Worm (Caenorhabditis elegans): ENCODE results near the gene F16G10.10.

Gene F16G10.10

ce11 chrII:2399810-2400209 lies 9.0 kb upstream of the F16G10.10 start:
- TF ChIP-seq M03D4.4 (tag; optimal IDR thresholded peaks at IDR 0.05): no peak
- TF ChIP-seq nhr-2 (tag; optimal IDR thresholded peaks at IDR 0.05): no peak
- no peak for TF ChIP-seq cnd-1 (tag; optimal IDR thresholded peaks at IDR 0.05)
- no peak for TF ChIP-seq ztf-11 (tag; optimal IDR thresholded peaks at IDR 0.05)
- TF ChIP-seq ces-1 (GFP tag; optimal IDR thresholded peaks at IDR 0.05): no peak
- TF ChIP-seq drap-1 (GFP tag; optimal IDR thresholded peaks at IDR 0.05): no peak
- no peak for TF ChIP-seq elt-1 (tag; optimal IDR thresholded peaks at IDR 0.05; ENCODE audit: borderline replicate concordance, insufficient read depth)
- TF ChIP-seq elt-3 (tag; optimal IDR thresholded peaks at IDR 0.05): no peak
- TF ChIP-seq ham-2 (GFP tag; optimal IDR thresholded peaks at IDR 0.05): no peak

ce11 chrII:2398884-2399283 lies 8.1 kb upstream of the F16G10.10 start, which contains the start of gene F16G10.14:
Gene F16G10.14, minus strand, starts transcription at chrII:2398984.
- TF ChIP-seq elt-3 (tag; optimal IDR thresholded peaks at IDR 0.05) (no peak), nhr-28 (tag; optimal IDR thresholded peaks at IDR 0.05) (no peak), bed-3 (GFP tag; optimal IDR thresholded peaks at IDR 0.05) (no peak), hlh-1 (tag; optimal IDR thresholded peaks at IDR 0.05) (no peak), drap-1 (GFP tag; optimal IDR thresholded peaks at IDR 0.05) (no peak), elt-1 (tag; optimal IDR thresholded peaks at IDR 0.05; ENCODE audit: borderline replicate concordance, insufficient read depth) (no peak)

- no peak for TF ChIP-seq ces-1 (GFP tag; optimal IDR thresholded peaks at IDR 0.05)
Measured at ce11 chrII:2395864-2396263, 5.1 kb upstream of the F16G10.10 start, which contains the start of gene F16G10.13. Gene F16G10.13, minus strand, starts transcription at chrII:2395964.

ce11 chrII:2393821-2394220 lies 3.0 kb upstream of the F16G10.10 start, which contains the start of gene F16G10.11:
Gene F16G10.11, minus strand, starts transcription at chrII:2393921.
- no peak for TF ChIP-seq nhr-237 (tag; optimal IDR thresholded peaks at IDR 0.05)
- TF ChIP-seq lsy-2 (tag; optimal IDR thresholded peaks at IDR 0.05): no peak
- no peak for TF ChIP-seq unc-120 (tag; optimal IDR thresholded peaks at IDR 0.05; ENCODE audit: poor library complexity, severe bottlenecking)
- TF ChIP-seq ces-1 (GFP tag; optimal IDR thresholded peaks at IDR 0.05): no peak
- TF ChIP-seq lin-13 (tag; optimal IDR thresholded peaks at IDR 0.05): no peak
- TF ChIP-seq ceh-43 (GFP tag; optimal IDR thresholded peaks at IDR 0.05): no peak
- no peak for TF ChIP-seq unc-62 (GFP tag; optimal IDR thresholded peaks at IDR 0.05)

- no peak for TF ChIP-seq pha-4 (tag; optimal IDR thresholded peaks at IDR 0.05)
- no peak for TF ChIP-seq sptf-1 (tag; optimal IDR thresholded peaks at IDR 0.05)
- no peak for TF ChIP-seq nhr-12 (tag; optimal IDR thresholded peaks at IDR 0.05)
- no peak for TF ChIP-seq ceh-43 (GFP tag; optimal IDR thresholded peaks at IDR 0.05)
Measured at ce11 chrII:2385495-2385894, 5.3 kb downstream of the F16G10.10 start, which contains the start of gene F16G10.9. Gene F16G10.9, minus strand, starts transcription at chrII:2385595.

- TF ChIP-seq nhr-76 (tag; optimal IDR thresholded peaks at IDR 0.05) (no peak), zip-8 (tag; optimal IDR thresholded peaks at IDR 0.05) (no peak), flh-1 (GFP tag; optimal IDR thresholded peaks at IDR 0.05) (no peak), nhr-12 (tag; optimal IDR thresholded peaks at IDR 0.05) (no peak), hlh-1 (tag; optimal IDR thresholded peaks at IDR 0.05) (no peak), blmp-1 (tag; optimal IDR thresholded peaks at IDR 0.05) (no peak), nhr-2 (tag; optimal IDR thresholded peaks at IDR 0.05) (no peak), nhr-237 (tag; optimal IDR thresholded peaks at IDR 0.05) (no peak), ceh-83 (GFP tag; optimal IDR thresholded peaks at IDR 0.05) (no peak), ham-2 (GFP tag; optimal IDR thresholded peaks at IDR 0.05) (no peak), pha-4 (tag; optimal IDR thresholded peaks at IDR 0.05) (no peak), ceh-43 (GFP tag; optimal IDR thresholded peaks at IDR 0.05) (no peak)
Measured at ce11 chrII:2383334-2383733, 7.5 kb downstream of the F16G10.10 start, which contains the start of gene F16G10.8. Gene F16G10.8, minus strand, starts transcription at chrII:2383434.

- TF ChIP-seq elt-3 (tag; optimal IDR thresholded peaks at IDR 0.05) (no peak), unc-39 (tag; optimal IDR thresholded peaks at IDR 0.05) (no peak), mls-2 (tag; optimal IDR thresholded peaks at IDR 0.05) (no peak), lsy-2 (tag; optimal IDR thresholded peaks at IDR 0.05) (peak; percentile 29), flh-1 (GFP tag; optimal IDR thresholded peaks at IDR 0.05) (no peak)
Measured at ce11 chrII:2380174-2380573, 10.6 kb downstream of the F16G10.10 start, which contains the start of gene F16G10.7. Gene F16G10.7, minus strand, starts transcription at chrII:2380274.

All from whole organism, mixed stage, embryonic.